Fruit fly (Drosophila melanogaster) whole organism, adult: Measurements from ENCODE around the gene CG6106.

Experiments
- CG14711 ChIP-seq: fragments of 200-800 bp; sonication (Bioruptor generic); optimal IDR thresholded peaks from 2 replicates; lab custom pipeline; 2018; ENCODE audit warnings: missing biosample characterization, mild to moderate bottlenecking, missing genetic modification characterization, moderate library complexity
- CG1620 ChIP-seq: fragments of 200-800 bp; sonication (Bioruptor generic); optimal IDR thresholded peaks from 2 replicates; lab custom pipeline; 2016; ENCODE audit warnings: missing biosample characterization, missing genetic modification characterization
- CG33017 ChIP-seq: fragments of 200-800 bp; sonication (Bioruptor generic); optimal IDR thresholded peaks from 2 replicates; lab custom pipeline; 2018; ENCODE audit warnings: missing biosample characterization, mild to moderate bottlenecking, missing genetic modification characterization, moderate library complexity
- CG5204 ChIP-seq: fragments of 200-800 bp; sonication (Bioruptor generic); optimal IDR thresholded peaks from 2 replicates; lab custom pipeline; 2016; ENCODE audit warnings: missing biosample characterization, missing genetic modification characterization
- CG7045 ChIP-seq: fragments of 200-800 bp; sonication (Bioruptor generic); optimal IDR thresholded peaks from 2 replicates; lab custom pipeline; 2017; ENCODE audit warnings: missing biosample characterization, mild to moderate bottlenecking, missing genetic modification characterization
- CG7101 ChIP-seq: fragments of 200-800 bp; sonication (Bioruptor generic); optimal IDR thresholded peaks from 2 replicates; lab custom pipeline; 2018; ENCODE audit warnings: missing biosample characterization, mild to moderate bottlenecking, missing genetic modification characterization, moderate library complexity
- Crg-1 ChIP-seq: fragments of 200-800 bp; sonication (Bioruptor generic); optimal IDR thresholded peaks from 2 replicates; lab custom pipeline; 2016; ENCODE audit warnings: missing biosample characterization, missing genetic modification characterization
- Hr96 ChIP-seq: fragments of 200-800 bp; sonication (Bioruptor generic); optimal IDR thresholded peaks from 2 replicates; lab custom pipeline; 2016; ENCODE audit warnings: missing biosample characterization, missing genetic modification characterization
- bab1 ChIP-seq: fragments of 200-800 bp; sonication (Bioruptor generic); optimal IDR thresholded peaks from 3 replicates; lab custom pipeline; 2019; ENCODE audit warnings: missing biosample characterization, mild to moderate bottlenecking, missing genetic modification characterization, moderate library complexity
- cic ChIP-seq: fragments of 200-800 bp; sonication (Bioruptor generic); optimal IDR thresholded peaks from 2 replicates; lab custom pipeline; 2017; ENCODE audit warnings: missing biosample characterization, mild to moderate bottlenecking, missing genetic modification characterization, moderate library complexity
- cnc ChIP-seq, 2 experiments: fragments of >200 bp; optimal IDR thresholded peaks; 2 replicates each; lab custom pipeline; 2017
- kay ChIP-seq: fragments of 200-800 bp; sonication (Bioruptor generic); peaks from one replicate; lab custom pipeline; 2016; ENCODE audit warnings: missing biosample characterization, missing genetic modification characterization, borderline replicate concordance
- pad ChIP-seq: fragments of 200-800 bp; sonication (Bioruptor generic); optimal IDR thresholded peaks from 3 replicates; lab custom pipeline; 2017; ENCODE audit warnings: missing biosample characterization, missing genetic modification characterization, mild to moderate bottlenecking, moderate library complexity, missing genetic modification reagents
- tj ChIP-seq: fragments of 200-800 bp; sonication (Bioruptor generic); optimal IDR thresholded peaks from 3 replicates; lab custom pipeline; 2017; ENCODE audit warnings: missing biosample characterization, mild to moderate bottlenecking, missing genetic modification characterization, moderate library complexity
- toe ChIP-seq: fragments of 200-800 bp; sonication (Bioruptor generic); optimal IDR thresholded peaks from 2 replicates; lab custom pipeline; 2016; ENCODE audit warnings: missing biosample characterization, missing genetic modification characterization

CG6106 gene

dm6 chrX:18409938-18410337, 51.3 kb downstream of the CG6106 start, which contains the start of gene Nt5b:
Gene Nt5b, minus strand, starts transcription at chrX:18410144.
- TF ChIP-seq CG33017 (tag; lab: Kevin White, UChicago) (no peak), toe (GFP tag; lab: Kevin White, UChicago) (no peak), bab1 (GFP tag; lab: Kevin White, UChicago) (no peak), kay (no peak), cic (GFP tag; lab: Kevin White, UChicago) (no peak), cnc (optimal IDR thresholded peaks at IDR 0.05; lab: Kevin White, UChicago) (no peak), pad (GFP tag; lab: Kevin White, UChicago) (no peak), CG5204 (GFP tag; lab: Kevin White, UChicago) (no peak), CG1620 (no peak), CG7045 (GFP tag; lab: Kevin White, UChicago) (no peak), Crg-1 (GFP tag; lab: Kevin White, UChicago) (no peak), tj (no peak), Hr96 (no peak), CG14711 (tag; lab: Kevin White, UChicago) (no peak), CG7101 (tag; lab: Kevin White, UChicago) (no peak)
